Fruit fly (Drosophila melanogaster): ENCODE data around the gene CG7542.

The CG7542 gene

dm6 chr3L:17529511-17530194, 20.0 kb upstream of the CG7542 start, which contains the start of the genes Edc3 and Nedd4 (continued):
- TF ChIP-seq CG16813 (GFP tag; IDR thresholded peaks at IDR 0.05; ENCODE audit: partially characterized antibody) (peak; percentile 21; the same call in 1 of the 3 replicates), CG18262 (tag; optimal IDR thresholded peaks at IDR 0.05) (peak; percentile 19), CG15479 (GFP tag; optimal IDR thresholded peaks at IDR 0.05) (peak; percentile 32), CG2889 (GFP tag; IDR thresholded peaks at IDR 0.05) (no peak), knrl (GFP tag; IDR thresholded peaks at IDR 0.05; ENCODE audit: partially characterized antibody) (peak; percentile 41; the same call in 1 of the 3 replicates), odd (GFP tag; optimal IDR thresholded peaks at IDR 0.05) (peak; percentile 48), CG15011 (GFP tag; optimal IDR thresholded peaks at IDR 0.05) (no peak), sug (tag; optimal IDR thresholded peaks at IDR 0.05) (peak; percentile 31), CoRest (tag; optimal IDR thresholded peaks at IDR 0.05) (peak; percentile 40), CG8290 (GFP tag; optimal IDR thresholded peaks at IDR 0.05) (no peak), CG8290 (tag; optimal IDR thresholded peaks at IDR 0.05) (no peak), row (GFP tag; IDR thresholded peaks at IDR 0.05) (peak; percentile 78), croc (GFP tag; conservative IDR thresholded peaks at IDR 0.05) (no peak), CG6791 (GFP tag; IDR thresholded peaks at IDR 0.05; ENCODE audit: partially characterized antibody) (no peak), hbn (GFP tag; IDR thresholded peaks at IDR 0.05; ENCODE audit: partially characterized antibody) (no peak), Deaf1 (tag; optimal IDR thresholded peaks at IDR 0.05) (no peak), Sin3A (optimal IDR thresholded peaks at IDR 0.05) (peak; percentile 45), CG4404 (GFP tag; IDR thresholded peaks at IDR 0.05) (no peak), nerfin-2 (GFP tag; IDR thresholded peaks at IDR 0.05; ENCODE audit: partially characterized antibody) (no peak), CG2129 (GFP tag; IDR thresholded peaks at IDR 0.05; ENCODE audit: partially characterized antibody) (no peak), zen2 (GFP tag; IDR thresholded peaks at IDR 0.05; ENCODE audit: partially characterized antibody) (no peak), dmrt11E (tag; optimal IDR thresholded peaks at IDR 0.05) (peak; percentile 22), CG9797 (GFP tag; optimal IDR thresholded peaks at IDR 0.05) (peak; percentile 92), bigmax (GFP tag; optimal IDR thresholded peaks at IDR 0.05) (no peak), disco-r (GFP tag; optimal IDR thresholded peaks at IDR 0.05) (no peak), Usf (GFP tag; optimal IDR thresholded peaks at IDR 0.05) (no peak), vvl (GFP tag; IDR thresholded peaks at IDR 0.05) (no peak), emc (GFP tag; optimal IDR thresholded peaks at IDR 0.05) (no peak), YL-1 (GFP tag; optimal IDR thresholded peaks at IDR 0.05) (peak; percentile 96), CG3281 (GFP tag; optimal IDR thresholded peaks at IDR 0.05) (peak; percentile 39), stc (GFP tag; IDR thresholded peaks at IDR 0.05) (no peak), CG15601 (tag; optimal IDR thresholded peaks at IDR 0.05) (peak; percentile 51), CG6175 (GFP tag; IDR thresholded peaks at IDR 0.05) (no peak), CG43689 (GFP tag; IDR thresholded peaks at IDR 0.05) (no peak), CG13424 (tag; optimal IDR thresholded peaks at IDR 0.05) (peak; percentile 18), dimm (GFP tag; IDR thresholded peaks at IDR 0.05) (no peak), CG17361 (GFP tag; IDR thresholded peaks at IDR 0.05) (peak; percentile 60; the same call in 2 of the 3 replicates), MTF-1 (GFP tag; optimal IDR thresholded peaks at IDR 0.05; ENCODE audit: borderline replicate concordance) (no peak), BEAF-32 (GFP tag; optimal IDR thresholded peaks at IDR 0.05) (peak; percentile 48), ewg (GFP tag; optimal IDR thresholded peaks at IDR 0.05) (no peak), bbx (GFP tag; IDR thresholded peaks at IDR 0.05; ENCODE audit: partially characterized antibody) (no peak), CG9876 (GFP tag; optimal IDR thresholded peaks at IDR 0.05) (no peak), CG2202 (tag; optimal IDR thresholded peaks at IDR 0.05) (peak; percentile 16), Elba2 (GFP tag; optimal IDR thresholded peaks at IDR 0.05) (peak; percentile 53), CG18599 (GFP tag; optimal IDR thresholded peaks at IDR 0.05) (peak; percentile 26), jing (GFP tag; optimal IDR thresholded peaks at IDR 0.05) (no peak), CG12104 (GFP tag; optimal IDR thresholded peaks at IDR 0.05) (no peak), CG8359 (GFP tag; optimal IDR thresholded peaks at IDR 0.05; ENCODE audit: borderline replicate concordance) (no peak), Blimp-1 (GFP tag; optimal IDR thresholded peaks at IDR 0.05) (no peak)

Data from whole organism, embryonic.